Worm (Caenorhabditis elegans): ENCODE results near the gene sap-49.

- TF ChIP-seq dpl-1 (GFP tag; optimal IDR thresholded peaks at IDR 0.05) (no peak), ceh-27 (GFP tag; optimal IDR thresholded peaks at IDR 0.05) (no peak), unc-62 (GFP tag; optimal IDR thresholded peaks at IDR 0.05) (no peak), zim-3 (tag; optimal IDR thresholded peaks at IDR 0.05) (no peak)
Measured at ce11 chrII:8004752-8005151, 30.8 kb downstream of the sap-49 start.

Measured in whole organism, young adult.